Fruit fly (Drosophila melanogaster): ENCODE results near the gene Snx17.

The Snx17 gene

DNA sequence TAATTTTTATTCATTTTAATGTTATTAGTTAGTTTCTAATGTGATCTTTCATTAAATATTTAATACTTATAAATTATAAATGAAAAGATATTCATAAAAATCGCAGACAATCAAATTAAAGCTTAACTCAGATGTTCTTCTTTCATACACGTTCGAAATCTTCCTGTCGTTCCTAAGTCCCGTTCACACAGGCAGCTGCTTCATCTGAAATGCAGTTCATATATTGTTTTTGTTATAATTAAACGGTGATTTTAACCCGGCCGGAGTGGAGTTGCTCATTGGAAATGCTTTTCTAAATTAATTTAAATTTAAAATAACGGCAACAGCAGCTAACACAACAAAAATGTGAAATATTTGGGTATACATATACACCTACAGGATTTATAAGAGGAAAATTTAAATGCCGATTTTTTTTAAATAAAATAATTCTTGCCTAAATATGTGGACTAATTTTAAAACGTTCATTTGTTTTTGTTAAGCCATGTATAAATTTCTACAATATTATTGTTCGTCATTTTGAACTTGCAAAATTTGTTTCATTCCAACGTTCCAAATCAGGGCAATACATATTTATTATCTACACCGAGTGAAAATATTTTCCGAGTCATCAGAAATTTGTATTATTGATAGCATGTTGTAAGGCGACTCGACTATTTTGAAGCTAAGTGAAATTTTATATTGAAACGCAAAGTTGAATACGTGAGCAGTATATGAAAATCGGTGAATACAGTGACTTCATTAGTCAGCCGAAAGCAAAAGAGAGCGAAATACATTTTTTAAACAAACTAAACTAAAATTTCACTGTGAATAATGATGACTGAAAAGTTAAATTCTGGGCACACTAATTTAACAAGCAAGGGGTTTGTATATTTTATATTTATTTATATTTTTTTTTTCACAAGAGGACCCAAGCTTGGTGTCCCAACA is 32.2 kb upstream of the Snx17 start, which contains the start of gene me31B:
Gene me31B (plus strand): TSS at position 616 of the 927 bp plus-strand sequence.
- no peak for TF ChIP-seq CG7368 (GFP tag; optimal IDR thresholded peaks at IDR 0.05)
- peak; percentile 7 for TF ChIP-seq Eip93F (GFP tag; optimal IDR thresholded peaks at IDR 0.05)
- TF ChIP-seq CG3032 (tag; optimal IDR thresholded peaks at IDR 0.05), result peak; percentile 14

DNA sequence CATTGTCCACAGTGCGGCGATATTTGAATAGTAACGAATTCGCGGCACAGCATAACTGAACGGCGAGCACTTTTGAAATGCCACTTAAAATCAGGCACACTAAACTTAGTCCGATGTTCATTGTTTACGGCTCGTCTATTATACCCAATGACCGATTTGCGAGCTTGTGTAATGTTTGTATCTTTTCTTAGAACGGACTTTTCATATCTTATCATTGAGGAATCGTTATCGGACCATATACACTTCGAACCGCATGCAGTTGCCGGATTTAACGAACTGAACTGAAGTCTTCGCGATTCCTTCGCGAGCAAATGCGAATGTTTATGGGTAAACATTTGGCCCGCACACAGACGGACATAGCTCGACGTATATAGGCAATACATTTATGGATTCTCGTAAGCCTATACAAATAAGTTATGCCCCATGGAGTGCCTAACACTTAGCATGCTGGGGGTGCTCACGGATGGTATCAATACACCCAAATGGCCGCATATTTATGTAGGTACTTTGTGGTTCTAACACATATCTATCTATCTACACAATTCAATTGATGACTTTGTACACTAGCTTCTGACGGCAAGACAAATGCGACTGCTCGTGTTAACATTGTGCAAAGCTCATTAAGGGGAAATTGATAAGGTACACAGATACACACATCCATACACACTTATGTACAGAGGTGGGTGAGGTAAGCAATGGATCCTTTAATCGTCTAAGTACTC is 31.1 kb upstream of the Snx17 start, which contains the start of gene mthl15:
Gene mthl15 (minus strand): TSS at position 593 of the 722 bp plus-strand sequence.
- no peak for TF ChIP-seq Eip93F (GFP tag; optimal IDR thresholded peaks at IDR 0.05)
- TF ChIP-seq fkh (GFP tag; optimal IDR thresholded peaks at IDR 0.05), result peak; percentile 90
- TF ChIP-seq vri (GFP tag; optimal IDR thresholded peaks at IDR 0.05), result peak; percentile 34

DNA sequence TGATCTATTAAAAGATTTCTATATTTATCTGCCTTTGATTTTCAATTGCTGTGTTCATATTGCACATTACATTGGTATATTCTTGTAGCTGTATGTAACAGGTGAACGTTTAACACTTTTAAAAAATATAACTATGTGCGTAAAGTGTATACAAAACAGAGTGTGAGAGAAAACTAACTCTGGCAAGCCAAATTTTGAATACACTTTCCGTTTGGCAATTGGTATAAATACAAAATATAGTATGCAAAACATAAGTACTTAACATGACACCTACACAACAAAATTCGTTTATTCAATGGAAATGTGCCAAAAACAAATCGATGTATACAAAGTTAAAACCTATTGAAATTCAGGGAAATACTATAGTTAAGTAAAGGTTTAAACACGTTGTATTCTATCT is 26.1 kb upstream of the Snx17 start:
- TF ChIP-seq CG6163 (GFP tag; IDR thresholded peaks at IDR 0.05) (no peak), pdm3 (GFP tag; optimal IDR thresholded peaks at IDR 0.05) (no peak), CG31627 (GFP tag; optimal IDR thresholded peaks at IDR 0.05) (no peak)

DNA sequence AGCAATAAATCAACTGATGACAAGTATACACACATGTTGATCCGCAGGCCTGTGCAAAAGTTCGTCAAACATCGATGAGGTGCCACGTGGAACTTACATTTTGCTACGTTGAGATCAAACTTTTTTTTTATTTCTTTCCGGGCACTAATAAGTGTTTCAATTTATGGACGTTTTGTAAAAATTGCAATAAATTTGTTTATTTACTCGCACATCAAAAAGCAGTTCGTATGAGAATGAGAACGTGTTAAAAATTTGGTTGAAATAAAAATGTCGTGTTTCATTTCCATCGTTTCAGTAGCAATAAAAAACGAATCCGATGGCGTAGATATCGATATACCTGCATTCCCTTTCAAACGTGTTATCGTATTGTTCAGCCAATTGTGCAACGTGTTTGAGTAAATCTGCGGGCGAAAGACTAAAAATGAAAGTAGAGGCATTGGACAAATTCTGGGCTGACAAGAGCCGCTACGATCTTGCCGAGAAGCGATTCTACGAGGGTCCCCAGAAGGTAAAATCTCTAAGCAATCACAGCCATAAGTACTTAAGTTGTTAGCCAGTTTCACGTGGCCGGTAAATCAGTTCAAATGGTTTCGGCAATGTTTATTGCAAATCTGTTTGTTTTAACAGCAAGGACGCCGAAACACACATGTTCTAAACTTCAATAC is 25.5 kb upstream of the Snx17 start, which contains the start of gene eEF1delta:
Gene eEF1delta (plus strand): TSS at position 356 of the 665 bp plus-strand sequence.
- TF ChIP-seq CG7368 (GFP tag; optimal IDR thresholded peaks at IDR 0.05) (no peak), CG3032 (tag; optimal IDR thresholded peaks at IDR 0.05) (no peak), CG4318 (GFP tag; optimal IDR thresholded peaks at IDR 0.05) (no peak), esn (GFP tag; optimal IDR thresholded peaks at IDR 0.05) (no peak), vri (GFP tag; optimal IDR thresholded peaks at IDR 0.05) (no peak)

DNA sequence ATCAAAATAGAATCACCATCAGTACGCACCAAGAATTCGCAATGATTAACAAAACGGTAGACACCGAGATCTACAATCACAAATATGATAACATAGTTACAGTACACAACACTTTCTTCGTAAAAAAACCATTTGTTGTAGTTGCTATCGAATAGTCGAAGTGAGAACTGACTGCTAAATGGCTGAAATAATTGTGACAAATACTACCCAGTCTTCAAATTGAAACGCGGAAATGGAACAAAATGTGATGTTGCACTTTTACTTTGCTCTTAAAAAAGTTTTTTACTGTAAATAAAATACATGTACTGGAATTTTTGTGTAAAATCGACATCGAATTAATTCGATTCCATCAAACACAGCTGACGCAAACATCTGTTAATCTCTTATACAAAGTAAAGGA is 24.7 kb upstream of the Snx17 start, which contains the start of gene ova:
Gene ova (minus strand): TSS at position 183 of the 400 bp plus-strand sequence.
- TF ChIP-seq fkh (GFP tag; optimal IDR thresholded peaks at IDR 0.05), result no peak
- TF ChIP-seq CG31627 (GFP tag; optimal IDR thresholded peaks at IDR 0.05), result no peak
- TF ChIP-seq CG1621 (tag; optimal IDR thresholded peaks at IDR 0.05), result no peak
- no peak for TF ChIP-seq CG11294 (GFP tag; IDR thresholded peaks at IDR 0.05)
- no peak for TF ChIP-seq svp (GFP tag)
- no peak for TF ChIP-seq CG8632 (GFP tag; optimal IDR thresholded peaks at IDR 0.05)
- TF ChIP-seq CG6276 (GFP tag; optimal IDR thresholded peaks at IDR 0.05), result no peak
- TF ChIP-seq CG11762 (GFP tag; optimal IDR thresholded peaks at IDR 0.05; ENCODE audit: insufficient read depth), result no peak
- TF ChIP-seq CG6792 (GFP tag; optimal IDR thresholded peaks at IDR 0.05), result no peak
- no peak for TF ChIP-seq pdm3 (GFP tag; optimal IDR thresholded peaks at IDR 0.05)
- TF ChIP-seq Ets21C (GFP tag; optimal IDR thresholded peaks at IDR 0.05), result no peak
- no peak for TF ChIP-seq salr (GFP tag; optimal IDR thresholded peaks at IDR 0.05)
- TF ChIP-seq CG15336 (GFP tag; IDR thresholded peaks at IDR 0.05), result no peak
- TF ChIP-seq Eip78C (GFP tag), result no peak
- TF ChIP-seq CG3032 (tag; optimal IDR thresholded peaks at IDR 0.05), result no peak
- no peak for TF ChIP-seq achi (GFP tag; optimal IDR thresholded peaks at IDR 0.05)
- no peak for TF ChIP-seq Lpt (GFP tag; optimal IDR thresholded peaks at IDR 0.05)
- TF ChIP-seq topi (GFP tag; optimal IDR thresholded peaks at IDR 0.05), result no peak

DNA sequence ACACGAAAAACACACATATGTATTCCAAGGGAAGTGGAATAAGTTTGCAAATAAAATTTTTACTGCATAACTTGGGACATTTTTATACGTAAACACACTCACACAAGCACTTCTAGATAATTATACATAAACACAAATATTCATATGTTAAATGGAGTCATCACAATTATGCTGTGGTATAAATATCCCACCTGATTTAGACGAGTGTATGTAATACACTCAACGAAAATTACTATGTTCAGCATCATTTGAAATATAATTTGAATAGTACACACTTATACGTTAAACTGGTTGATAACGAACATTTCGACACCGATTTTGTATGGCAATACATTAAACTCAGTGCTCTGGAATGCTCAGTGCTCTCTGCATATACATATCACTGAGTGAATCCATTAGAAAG is 24.3 kb upstream of the Snx17 start:
- TF ChIP-seq Sox15 (GFP tag; optimal IDR thresholded peaks at IDR 0.05), result peak; percentile 2
- TF ChIP-seq pdm3 (GFP tag; optimal IDR thresholded peaks at IDR 0.05), result no peak
- TF ChIP-seq Hr38 (GFP tag; optimal IDR thresholded peaks at IDR 0.05), result no peak
- peak; percentile 5 for TF ChIP-seq fkh (GFP tag; optimal IDR thresholded peaks at IDR 0.05)
- TF ChIP-seq Sox14 (GFP tag; optimal IDR thresholded peaks at IDR 0.05), result peak; percentile 61
- TF ChIP-seq Hr39 (GFP tag; optimal IDR thresholded peaks at IDR 0.05), result no peak
- no peak for TF ChIP-seq CG32006 (GFP tag; optimal IDR thresholded peaks at IDR 0.05)
- peak; percentile 0 for TF ChIP-seq cyc (GFP tag; optimal IDR thresholded peaks at IDR 0.05)
- no peak for TF ChIP-seq eg (GFP tag; IDR thresholded peaks at IDR 0.05)
- peak; percentile 57 for TF ChIP-seq OdsH (GFP tag; optimal IDR thresholded peaks at IDR 0.05)
- TF ChIP-seq dsx (GFP tag; optimal IDR thresholded peaks at IDR 0.05; ENCODE audit: poor library complexity, severe bottlenecking), result peak; percentile 17
- peak; percentile 24 for TF ChIP-seq dac (GFP tag; optimal IDR thresholded peaks at IDR 0.05)
- peak; percentile 51 for TF ChIP-seq CG10669 (GFP tag; optimal IDR thresholded peaks at IDR 0.05)
- peak; percentile 54 for TF ChIP-seq Met (GFP tag; optimal IDR thresholded peaks at IDR 0.05)
- peak; percentile 32 for TF ChIP-seq CG6792 (GFP tag; optimal IDR thresholded peaks at IDR 0.05)
- no peak for TF ChIP-seq Gug (GFP tag; IDR thresholded peaks at IDR 0.05)
- TF ChIP-seq CG8319 (GFP tag; optimal IDR thresholded peaks at IDR 0.05), result peak; percentile 4

All from whole organism, prepupa.